Fruit fly (Drosophila melanogaster) whole organism, wandering third instar larva: ENCODE data around the gene Atg12.
A peak's percentile ranks its signal among the peaks of the same experiment; 100 is the strongest.

Source experiments
- Abd-B ChIP-seq: fragments of >200 bp; optimal IDR thresholded peaks from 2 replicates; lab custom pipeline; 2017; ENCODE audit warnings: missing biosample characterization, missing genetic modification characterization
- CG32264 ChIP-seq: fragments of 200-800 bp; sonication (Bioruptor generic); optimal IDR thresholded peaks from 2 replicates; lab custom pipeline; 2016; ENCODE audit warnings: missing biosample characterization, missing genetic modification characterization
- CG9705 ChIP-seq: fragments of 200-800 bp; sonication (Bioruptor generic); optimal IDR thresholded peaks from 2 replicates; lab custom pipeline; 2018; ENCODE audit warnings: missing biosample characterization, mild to moderate bottlenecking, missing genetic modification characterization
- CrebA ChIP-seq: fragments of 200-800 bp; sonication (Bioruptor generic); optimal IDR thresholded peaks from 2 replicates; lab custom pipeline; 2016; ENCODE audit warnings: missing biosample characterization, mild to moderate bottlenecking, missing genetic modification characterization, borderline replicate concordance
- Dfd ChIP-seq: fragments of >200 bp; optimal IDR thresholded peaks from 2 replicates; lab custom pipeline; 2017; ENCODE audit warnings: missing biosample characterization, missing genetic modification characterization
- Dif ChIP-seq: fragments of 200-275, 200-300 bp; sonication (Bioruptor generic); optimal IDR thresholded peaks from 2 replicates; lab custom pipeline; 2018; ENCODE audit warnings: missing biosample characterization, missing genetic modification characterization; ENCODE audit not compliant: partially characterized antibody
- GATAd ChIP-seq: sonication (Bioruptor generic); optimal IDR thresholded peaks from 2 replicates; lab custom pipeline; 2016; ENCODE audit warnings: missing biosample characterization, missing genetic modification characterization
- HLH106 ChIP-seq: fragments of 200-800 bp; optimal IDR thresholded peaks from 3 replicates; lab custom pipeline; 2019; ENCODE audit warnings: missing biosample characterization, mild to moderate bottlenecking, missing genetic modification characterization, moderate library complexity
- Hnf4 ChIP-seq: fragments of 200-800 bp; sonication (Bioruptor generic); optimal IDR thresholded peaks from 2 replicates; lab custom pipeline; 2016; ENCODE audit warnings: missing biosample characterization, mild to moderate bottlenecking, missing genetic modification characterization
- Hr78 ChIP-seq: fragments of >200 bp; optimal IDR thresholded peaks from 2 replicates; lab custom pipeline; 2017; ENCODE audit warnings: missing biosample characterization, missing genetic modification characterization
- Hr83 ChIP-seq: fragments of 200-300 bp; sonication (Bioruptor generic); optimal IDR thresholded peaks from 2 replicates; lab custom pipeline; 2016; ENCODE audit warnings: missing biosample characterization, mild to moderate bottlenecking, missing genetic modification characterization, moderate library complexity; ENCODE audit not compliant: poor library complexity, severe bottlenecking
- Mio ChIP-seq: sonication (Bioruptor generic); optimal IDR thresholded peaks from 2 replicates; lab custom pipeline; 2016; ENCODE audit warnings: missing biosample characterization, missing genetic modification characterization
- Myc ChIP-seq: fragments of >200 bp; optimal IDR thresholded peaks from 2 replicates; lab custom pipeline; 2017
- N ChIP-seq: fragments of >200 bp; optimal IDR thresholded peaks from 2 replicates; lab custom pipeline; 2018; ENCODE audit warnings: missing biosample characterization, missing external identifiers, missing genetic modification characterization
- Rel ChIP-seq, 2 experiments: fragments of 200-800 bp; sonication (Bioruptor generic) in 1 of 2; optimal IDR thresholded peaks; 2 replicates in 1 of 2; 3 replicates in 1 of 2; lab custom pipeline; 2016 to 2019; ENCODE audit warnings: mild to moderate bottlenecking in 2 of 2, missing biosample characterization in 2 of 2, missing genetic modification characterization in 2 of 2, moderate library complexity in 1 of 2
- Sp1 ChIP-seq: fragments of 200-800 bp; sonication (Bioruptor generic); optimal IDR thresholded peaks from 3 replicates; lab custom pipeline; 2019; ENCODE audit warnings: missing biosample characterization, mild to moderate bottlenecking, missing genetic modification characterization, moderate library complexity
- Vsx2 ChIP-seq: fragments of 200-300, 225-300 bp; sonication (Bioruptor generic); optimal IDR thresholded peaks from 2 replicates; lab custom pipeline; 2018; ENCODE audit warnings: missing biosample characterization, missing genetic modification characterization; ENCODE audit not compliant: partially characterized antibody
- br ChIP-seq: fragments of 200-800 bp; sonication (Bioruptor generic); optimal IDR thresholded peaks from 2 replicates; lab custom pipeline; 2016; ENCODE audit warnings: missing biosample characterization, missing genetic modification characterization
- brk ChIP-seq: fragments of 200-800 bp; sonication (Bioruptor generic); optimal IDR thresholded peaks from 2 replicates; lab custom pipeline; 2016; ENCODE audit warnings: missing biosample characterization, mild to moderate bottlenecking, missing genetic modification characterization
- dl ChIP-seq, 2 experiments: fragments of 175-275, 200-275 bp in 1 of 2; fragments of 200-275 bp in 1 of 2; sonication (Bioruptor generic); optimal IDR thresholded peaks; lab custom pipeline; 2018; ENCODE audit warnings: mild to moderate bottlenecking in 2 of 2, missing biosample characterization in 2 of 2, missing genetic modification characterization in 2 of 2, moderate library complexity in 2 of 2; ENCODE audit not compliant: partially characterized antibody in 2 of 2, insufficient read depth in 1 of 2
- dsf ChIP-seq: sonication (Bioruptor generic); optimal IDR thresholded peaks from 2 replicates; lab custom pipeline; 2016; ENCODE audit warnings: missing biosample characterization, missing genetic modification characterization, borderline replicate concordance
- ey ChIP-seq: fragments of 200-800 bp; sonication (Bioruptor generic); optimal IDR thresholded peaks from 2 replicates; lab custom pipeline; 2016; ENCODE audit warnings: missing biosample characterization, missing genetic modification characterization
- foxo ChIP-seq, 2 experiments: fragments of 200-800 bp; sonication (Bioruptor generic); optimal IDR thresholded peaks; 2 replicates in 1 of 2; 3 replicates in 1 of 2; lab custom pipeline; 2016 to 2017; ENCODE audit warnings: missing biosample characterization in 2 of 2, missing genetic modification characterization in 2 of 2
- fru ChIP-seq: fragments of 200-800 bp; sonication (Bioruptor generic); optimal IDR thresholded peaks from 3 replicates; lab custom pipeline; 2016; ENCODE audit warnings: missing biosample characterization, mild to moderate bottlenecking, missing genetic modification characterization
- h ChIP-seq: fragments of 200-800 bp; sonication (Bioruptor generic); optimal IDR thresholded peaks from 3 replicates; lab custom pipeline; 2016; ENCODE audit warnings: missing biosample characterization, mild to moderate bottlenecking, missing genetic modification characterization
- jim ChIP-seq: fragments of 175-275, 200-325 bp; sonication (Bioruptor generic); optimal IDR thresholded peaks from 2 replicates; lab custom pipeline; 2016; ENCODE audit warnings: missing biosample characterization, mild to moderate bottlenecking, missing genetic modification characterization
- lola ChIP-seq: fragments of >200 bp; optimal IDR thresholded peaks from 2 replicates; lab custom pipeline; 2017; ENCODE audit warnings: missing biosample characterization, missing genetic modification characterization
- pan ChIP-seq: fragments of >200 bp; optimal IDR thresholded peaks from 2 replicates; lab custom pipeline; 2017
- psq ChIP-seq: fragments of 200-800 bp; sonication (Bioruptor generic); optimal IDR thresholded peaks from 3 replicates; lab custom pipeline; 2017; ENCODE audit warnings: missing biosample characterization, mild to moderate bottlenecking, missing genetic modification characterization, moderate library complexity
- rgr ChIP-seq: fragments of 200-800 bp; sonication (Bioruptor generic); optimal IDR thresholded peaks from 3 replicates; lab custom pipeline; 2016; ENCODE audit warnings: missing biosample characterization, mild to moderate bottlenecking, missing genetic modification characterization
- sage ChIP-seq: fragments of 200-800 bp; sonication (Bioruptor generic); optimal IDR thresholded peaks from 2 replicates; lab custom pipeline; 2016; ENCODE audit warnings: missing biosample characterization, mild to moderate bottlenecking, missing genetic modification characterization
- sv ChIP-seq: fragments of 200-800 bp; sonication (Bioruptor generic); optimal IDR thresholded peaks from 3 replicates; lab custom pipeline; 2016; ENCODE audit warnings: missing biosample characterization, missing genetic modification characterization
- tai ChIP-seq: sonication (Bioruptor generic); optimal IDR thresholded peaks from 2 replicates; lab custom pipeline; 2016; ENCODE audit warnings: missing biosample characterization, missing genetic modification characterization
- usp ChIP-seq: fragments of >200 bp; optimal IDR thresholded peaks from 2 replicates; lab custom pipeline; 2017; ENCODE audit warnings: missing biosample characterization, missing genetic modification characterization
- woc ChIP-seq: sonication (Bioruptor generic); optimal IDR thresholded peaks from 2 replicates; lab custom pipeline; 2016; ENCODE audit warnings: missing biosample characterization, mild to moderate bottlenecking, missing genetic modification characterization

Atg12 gene

dm6 chr3L:12118631-12119030, 18.1 kb upstream of the Atg12 start:
- TF ChIP-seq CrebA (no peak), br (no peak), foxo (GFP tag; optimal IDR thresholded peaks at IDR 0.05; lab: Kevin White, UChicago) (no peak), GATAd (no peak), HLH106 (tag; lab: Kevin White, UChicago) (no peak), brk (GFP tag; lab: Kevin White, UChicago) (no peak), psq (GFP tag; lab: Kevin White, UChicago) (no peak), Mio (GFP tag; lab: Kevin White, UChicago) (no peak), lola (GFP tag; lab: Kevin White, UChicago) (no peak), CG9705 (GFP tag; lab: Kevin White, UChicago) (no peak)

dm6 chr3L:12119875-12120485, 16.8 kb upstream of the Atg12 start, which contains the start of gene CG11560:
Gene CG11560, plus strand, starts transcription at chr3L:12120019.
- TF ChIP-seq Abd-B (GFP tag; lab: Kevin White, UChicago) (no peak), usp (GFP tag; lab: Kevin White, UChicago) (no peak), br (no peak), brk (GFP tag; lab: Kevin White, UChicago) (no peak), fru (GFP tag; lab: Kevin White, UChicago) (no peak), Mio (GFP tag; lab: Kevin White, UChicago) (no peak), h (GFP tag; lab: Kevin White, UChicago) (no peak), Sp1 (GFP tag; lab: Kevin White, UChicago) (no peak), Rel (GFP tag; optimal IDR thresholded peaks at IDR 0.05; lab: Kevin White, UChicago) (no peak), Rel (tag; optimal IDR thresholded peaks at IDR 0.05; lab: Kevin White, UChicago) (no peak)
- TF ChIP-seq, all 38 proteins: peak for 0

- TF ChIP-seq Dfd (GFP tag; lab: Kevin White, UChicago) (peak; percentile 99), pan (lab: Kevin White, UChicago) (no peak)
- TF ChIP-seq, all 38 proteins: peak for 1
These were observed 13.9 kb upstream of the Atg12 start for dm6 chr3L:12122891-12123290.

- TF ChIP-seq Hnf4 (GFP tag; lab: Kevin White, UChicago) = no peak
- no peak for TF ChIP-seq pan (lab: Kevin White, UChicago)
- no peak for TF ChIP-seq tai (GFP tag; lab: Kevin White, UChicago)
- TF ChIP-seq Dif (GFP tag; lab: Kevin White, UChicago) = peak; percentile 73
- peak; percentile 58 for TF ChIP-seq Abd-B (GFP tag; lab: Kevin White, UChicago)
- no peak for TF ChIP-seq Vsx2 (GFP tag; lab: Kevin White, UChicago)
- TF ChIP-seq CG9705 (GFP tag; lab: Kevin White, UChicago) = peak; percentile 6
- TF ChIP-seq Rel (GFP tag; optimal IDR thresholded peaks at IDR 0.05; lab: Kevin White, UChicago) = no peak
- TF ChIP-seq Rel (tag; optimal IDR thresholded peaks at IDR 0.05; lab: Kevin White, UChicago) = peak; percentile 76
- TF ChIP-seq ey (GFP tag; lab: Kevin White, UChicago) = no peak
- TF ChIP-seq HLH106 (tag; lab: Kevin White, UChicago) = peak; percentile 36
- no peak for TF ChIP-seq jim
- TF ChIP-seq sv (GFP tag; lab: Kevin White, UChicago) = no peak
- no peak for TF ChIP-seq CG32264 (GFP tag; lab: Kevin White, UChicago)
- TF ChIP-seq CrebA = no peak
- peak; percentile 87 for TF ChIP-seq Hr83 (GFP tag; lab: Kevin White, UChicago)
- peak; percentile 74 for TF ChIP-seq h (GFP tag; lab: Kevin White, UChicago)
- peak; percentile 68 for TF ChIP-seq Hr78 (GFP tag; lab: Kevin White, UChicago)
- peak in 1 of 2 experiments; percentile 34 for TF ChIP-seq foxo (GFP tag; optimal IDR thresholded peaks at IDR 0.05; lab: Kevin White, UChicago)
- TF ChIP-seq Dfd (GFP tag; lab: Kevin White, UChicago) = no peak
- no peak for TF ChIP-seq Myc (lab: Kevin White, UChicago)
- TF ChIP-seq Sp1 (GFP tag; lab: Kevin White, UChicago) = peak; percentile 36
- no peak for TF ChIP-seq dsf (GFP tag; lab: Kevin White, UChicago)
- TF ChIP-seq brk (GFP tag; lab: Kevin White, UChicago) = no peak
- peak; percentile 47 for TF ChIP-seq psq (GFP tag; lab: Kevin White, UChicago)
- no peak for TF ChIP-seq woc (GFP tag; lab: Kevin White, UChicago)
- TF ChIP-seq dl (GFP tag; optimal IDR thresholded peaks at IDR 0.05; lab: Kevin White, UChicago; ENCODE audit: insufficient read depth in 1 of 2, partially characterized antibody in 2 of 2) = no peak
- no peak for TF ChIP-seq sage
- TF ChIP-seq rgr (GFP tag; lab: Kevin White, UChicago) = peak; percentile 54
- no peak for TF ChIP-seq br
- no peak for TF ChIP-seq GATAd
- TF ChIP-seq N (GFP tag; lab: Kevin White, UChicago) = peak; percentile 93
- TF ChIP-seq lola (GFP tag; lab: Kevin White, UChicago) = no peak
- TF ChIP-seq, all 38 proteins: peak for 13
These were observed 12.6 kb upstream of the Atg12 start for dm6 chr3L:12124138-12124583.
